Worm (Caenorhabditis elegans) whole organism, L2 larva: Measurements from ENCODE around the gene F57C12.6.

Source experiments
- elt-1 ChIP-seq: fragments of 150-350 bp; optimal IDR thresholded peaks from 2 replicates; lab custom pipeline; 2014; ENCODE audit warnings: missing biosample characterization, missing genetic modification characterization
- lsy-2 ChIP-seq, 2 experiments: fragments of 150-350 bp in 1 of 2; sonication (generic microtip) in 1 of 2; optimal IDR thresholded peaks; 2 replicates each; lab custom pipeline; 2014 to 2017; ENCODE audit warnings: missing biosample characterization in 2 of 2, missing genetic modification characterization in 2 of 2
- unc-55 ChIP-seq: fragments of 150-350 bp; sonication (generic microtip); optimal IDR thresholded peaks from 3 replicates; lab custom pipeline; 2014; ENCODE audit warnings: missing biosample characterization, missing genetic modification reagents, missing genetic modification characterization

- no peak for TF ChIP-seq unc-55 (GFP tag; lab: Kevin White, UChicago)
- TF ChIP-seq elt-1 (tag; lab: Kevin White, UChicago): no peak
- no peak for TF ChIP-seq lsy-2 (tag; optimal IDR thresholded peaks at IDR 0.05; lab: Kevin White, UChicago)
Observed at ce11 chrX:530909-531308, 22.9 kb downstream of the F57C12.6 start, which contains the start of gene B0310.6.
